Worm (Caenorhabditis elegans) whole organism, young adult: ENCODE data around the gene F10G7.10.

Experiments
- B0019.2 ChIP-seq: fragments of 200-800 bp; sonication (Bioruptor generic); conservative IDR thresholded peaks from 2 replicates; pipeline ENCODE4 v1.3.6; 2022; ENCODE audit warnings: missing genetic modification reagents, missing genetic modification characterization, missing compliant biosample characterization
- B0261.1 ChIP-seq: sonication (generic microtip); optimal IDR thresholded peaks from 2 replicates; lab custom pipeline; 2016; ENCODE audit warnings: mild to moderate bottlenecking, missing genetic modification characterization, moderate library complexity, missing compliant biosample characterization
- B0336.3 ChIP-seq: fragments of 200-800 bp; sonication (Bioruptor generic); IDR thresholded peaks from 2 replicates; pipeline ENCODE4 v1.3.6; 2022; ENCODE audit warnings: missing genetic modification characterization, missing compliant biosample characterization
- C06A6.2 ChIP-seq: fragments of 200-800 bp; sonication (Bioruptor generic); conservative IDR thresholded peaks from 2 replicates; pipeline ENCODE4 v1.3.6; 2022; ENCODE audit warnings: missing genetic modification characterization, missing compliant biosample characterization
- F10E7.11 ChIP-seq: sonication (generic microtip); optimal IDR thresholded peaks from 2 replicates; lab custom pipeline; 2017; ENCODE audit warnings: mild to moderate bottlenecking, missing genetic modification characterization, moderate library complexity, missing compliant biosample characterization
- F22D6.2 ChIP-seq: sonication (generic microtip); optimal IDR thresholded peaks from 2 replicates; lab custom pipeline; 2016; ENCODE audit warnings: mild to moderate bottlenecking, missing genetic modification characterization, missing compliant biosample characterization
- F23B12.7 ChIP-seq: sonication (generic microtip); optimal IDR thresholded peaks from 2 replicates; lab custom pipeline; 2017; ENCODE audit warnings: missing genetic modification characterization, mild to moderate bottlenecking, missing compliant biosample characterization, antibody characterized with exemption, moderate library complexity; ENCODE audit not compliant: insufficient read depth
- F55B11.4 ChIP-seq: sonication (generic microtip); optimal IDR thresholded peaks from 2 replicates; lab custom pipeline; 2016; ENCODE audit warnings: missing compliant biosample characterization, missing genetic modification characterization, borderline replicate concordance; ENCODE audit not compliant: insufficient read depth
- Y53G8AR.9 ChIP-seq: fragments of 200-800 bp; sonication (Bioruptor generic); conservative IDR thresholded peaks from 2 replicates; pipeline ENCODE4 v1.3.6; 2022; ENCODE audit warnings: missing genetic modification reagents, missing genetic modification characterization, missing compliant biosample characterization
- Y56A3A.18 ChIP-seq: fragments of 200-800 bp; sonication (Bioruptor generic); IDR thresholded peaks from 2 replicates; pipeline ENCODE4 v1.3.6; 2022; ENCODE audit warnings: missing genetic modification reagents, missing genetic modification characterization, missing compliant biosample characterization
- ama-1 ChIP-seq, 3 experiments: fragments of 150-350 bp in 1 of 3; sonication (generic microtip) in 2 of 3; optimal IDR thresholded peaks; 2 replicates each; lab custom pipeline; 2014 to 2018; ENCODE audit warnings: missing biosample characterization in 2 of 3, missing genetic modification characterization in 2 of 3, missing genetic modification reagents in 2 of 3
- atf-7 ChIP-seq: sonication (generic microtip); optimal IDR thresholded peaks from 2 replicates; lab custom pipeline; 2017; ENCODE audit warnings: mild to moderate bottlenecking, missing genetic modification characterization, missing compliant biosample characterization
- athp-1 ChIP-seq: sonication (generic microtip); optimal IDR thresholded peaks from 2 replicates; lab custom pipeline; 2017; ENCODE audit warnings: mild to moderate bottlenecking, missing genetic modification characterization, missing compliant biosample characterization
- attf-5 ChIP-seq: fragments of 200-800 bp; sonication (Bioruptor generic); optimal IDR thresholded peaks from 2 replicates; lab custom pipeline; 2018; ENCODE audit warnings: mild to moderate bottlenecking, missing genetic modification characterization, missing compliant biosample characterization
- ccch-3 ChIP-seq: fragments of 200-800 bp; sonication (Bioruptor generic); optimal IDR thresholded peaks from 2 replicates; lab custom pipeline; 2018; ENCODE audit warnings: mild to moderate bottlenecking, missing genetic modification characterization, missing compliant biosample characterization
- cebp-1 ChIP-seq, 2 experiments: fragments of 200-800 bp in 1 of 2; sonication (Bioruptor generic) in 1 of 2; sonication (generic microtip) in 1 of 2; IDR thresholded peaks in 1 of 2; optimal IDR thresholded peaks in 1 of 2; 2 replicates each; pipeline versions ENCODE4 v1.3.6 to Lab custom; 2017 to 2022; ENCODE audit warnings: missing compliant biosample characterization in 2 of 2, missing genetic modification characterization in 2 of 2, mild to moderate bottlenecking in 1 of 2, missing genetic modification reagents in 1 of 2, moderate library complexity in 1 of 2
- dox-1 ChIP-seq: fragments of 200-800 bp; sonication (Bioruptor generic); IDR thresholded peaks from 2 replicates; pipeline ENCODE4 v1.3.6; 2022; ENCODE audit warnings: missing genetic modification reagents, missing genetic modification characterization, missing compliant biosample characterization
- egl-18 ChIP-seq: fragments of 200-800 bp; sonication (Bioruptor generic); IDR thresholded peaks from 2 replicates; pipeline ENCODE4 v1.3.6; 2022; ENCODE audit warnings: missing genetic modification reagents, missing genetic modification characterization, missing compliant biosample characterization
- egrh-3 ChIP-seq: fragments of 200-800 bp; sonication (Bioruptor generic); IDR thresholded peaks from 2 replicates; pipeline ENCODE4 v1.3.6; 2022; ENCODE audit warnings: missing genetic modification reagents, missing genetic modification characterization, missing compliant biosample characterization
- fkh-3 ChIP-seq: sonication (generic microtip); optimal IDR thresholded peaks from 2 replicates; lab custom pipeline; 2016; ENCODE audit warnings: mild to moderate bottlenecking, missing genetic modification characterization, missing compliant biosample characterization
- him-1 ChIP-seq: sonication (generic microtip); optimal IDR thresholded peaks from 2 replicates; lab custom pipeline; 2016; ENCODE audit warnings: missing genotype, missing genetic modification reagents, missing genetic modification characterization, missing compliant biosample characterization
- hmg-1.2 ChIP-seq: fragments of 200-800 bp; sonication (Bioruptor generic); IDR thresholded peaks from 2 replicates; pipeline ENCODE4 v1.3.6; 2022; ENCODE audit warnings: missing genetic modification reagents, missing genetic modification characterization, missing compliant biosample characterization
- lag-1 ChIP-seq: fragments of 200-800 bp; sonication (Bioruptor generic); IDR thresholded peaks from 2 replicates; pipeline ENCODE4 v1.3.6; 2022; ENCODE audit warnings: missing genetic modification reagents, missing genetic modification characterization, missing compliant biosample characterization
- let-526 ChIP-seq: fragments of 200-800 bp; sonication (Bioruptor generic); IDR thresholded peaks from 2 replicates; pipeline ENCODE4 v1.3.6; 2022; ENCODE audit warnings: missing genetic modification reagents, missing genetic modification characterization, missing compliant biosample characterization
- lin-35 ChIP-seq, 3 experiments: fragments of 150-350 bp in 2 of 3; sonication (generic microtip) in 1 of 3; optimal IDR thresholded peaks; 2 replicates each; lab custom pipeline; 2014 to 2018; ENCODE audit warnings: missing biosample characterization in 3 of 3, missing genetic modification characterization in 3 of 3, missing genetic modification reagents in 3 of 3
- lin-54 ChIP-seq: fragments of 200-800 bp; sonication (Bioruptor generic); optimal IDR thresholded peaks from 2 replicates; lab custom pipeline; 2018; ENCODE audit warnings: mild to moderate bottlenecking, missing genetic modification characterization, missing compliant biosample characterization
- madf-6 ChIP-seq: fragments of 200-800 bp; sonication (Bioruptor generic); IDR thresholded peaks from 2 replicates; pipeline ENCODE4 v1.3.6; 2022; ENCODE audit warnings: missing genetic modification reagents, missing genetic modification characterization, missing compliant biosample characterization
- mes-4 ChIP-seq: sonication (generic microtip); optimal IDR thresholded peaks from 2 replicates; lab custom pipeline; 2016; ENCODE audit warnings: missing genotype, missing genetic modification characterization, missing compliant biosample characterization
- nfya-1 ChIP-seq: sonication (generic microtip); optimal IDR thresholded peaks from 2 replicates; lab custom pipeline; 2017; ENCODE audit warnings: antibody characterized with exemption, missing compliant biosample characterization, missing genetic modification characterization, borderline replicate concordance; ENCODE audit not compliant: insufficient read depth
- nfya-2 ChIP-seq: fragments of 200-800 bp; sonication (Bioruptor generic); IDR thresholded peaks from 2 replicates; pipeline ENCODE4 v1.3.6; 2022; ENCODE audit warnings: missing genetic modification reagents, missing genetic modification characterization, missing compliant biosample characterization
- nhr-80 ChIP-seq: sonication (generic microtip); optimal IDR thresholded peaks from 2 replicates; lab custom pipeline; 2016; ENCODE audit warnings: missing genetic modification characterization, missing compliant biosample characterization
- pbrm-1 ChIP-seq: fragments of 200-800 bp; sonication (Bioruptor generic); IDR thresholded peaks from 2 replicates; pipeline ENCODE4 v1.3.6; 2022; ENCODE audit warnings: missing genetic modification reagents, missing genetic modification characterization, missing compliant biosample characterization
- rec-8 ChIP-seq, 2 experiments: sonication (generic microtip); optimal IDR thresholded peaks; 2 replicates each; lab custom pipeline; 2016; ENCODE audit warnings: mild to moderate bottlenecking in 2 of 2, missing genetic modification characterization in 2 of 2, missing genetic modification reagents in 2 of 2, missing genotype in 2 of 2, missing biosample characterization in 1 of 2, missing compliant biosample characterization in 1 of 2, moderate library complexity in 1 of 2
- sdz-38 ChIP-seq: sonication (generic microtip); optimal IDR thresholded peaks from 2 replicates; lab custom pipeline; 2016; ENCODE audit warnings: missing genotype, missing genetic modification characterization, missing compliant biosample characterization
- sea-2 ChIP-seq: fragments of 200-800 bp; sonication (Bioruptor generic); IDR thresholded peaks from 2 replicates; pipeline ENCODE4 v1.3.6; 2022; ENCODE audit warnings: missing genetic modification characterization, missing compliant biosample characterization
- snpc-1.3 ChIP-seq: sonication (generic microtip); optimal IDR thresholded peaks from 2 replicates; lab custom pipeline; 2017; ENCODE audit warnings: missing genetic modification characterization, mild to moderate bottlenecking, missing compliant biosample characterization, antibody characterized with exemption, moderate library complexity, missing genotype, missing genetic modification reagents; ENCODE audit not compliant: insufficient read depth
- snpc-3.4 ChIP-seq: sonication (generic microtip); optimal IDR thresholded peaks from 2 replicates; lab custom pipeline; 2017; ENCODE audit warnings: missing genetic modification characterization, mild to moderate bottlenecking, missing compliant biosample characterization, antibody characterized with exemption, moderate library complexity, missing genotype, missing genetic modification reagents
- snpc-4 ChIP-seq, 5 experiments: fragments of 150-350 bp in 1 of 5; sonication (generic microtip) in 4 of 5; optimal IDR thresholded peaks; 2 replicates each; lab custom pipeline; 2014 to 2018; ENCODE audit warnings: missing genetic modification characterization in 5 of 5, missing biosample characterization in 3 of 5, antibody characterized with exemption in 2 of 5, mild to moderate bottlenecking in 2 of 5, missing compliant biosample characterization in 2 of 5, missing genotype in 2 of 5, moderate library complexity in 2 of 5, missing genetic modification reagents in 1 of 5
- tlf-1 ChIP-seq: fragments of 200-800 bp; sonication (Bioruptor generic); optimal IDR thresholded peaks from 2 replicates; lab custom pipeline; 2018; ENCODE audit warnings: mild to moderate bottlenecking, missing genetic modification characterization, missing compliant biosample characterization
- unc-130 ChIP-seq: sonication (generic microtip); optimal IDR thresholded peaks from 2 replicates; lab custom pipeline; 2016; ENCODE audit warnings: missing genetic modification reagents, missing genetic modification characterization, missing compliant biosample characterization
- xnd-1 ChIP-seq: sonication (generic microtip); optimal IDR thresholded peaks from 2 replicates; lab custom pipeline; 2016; ENCODE audit warnings: missing genotype, missing genetic modification reagents, missing genetic modification characterization, missing compliant biosample characterization
- zfh-2 ChIP-seq: fragments of 200-800 bp; sonication (Bioruptor generic); conservative IDR thresholded peaks from 2 replicates; pipeline ENCODE4 v1.3.6; 2022; ENCODE audit warnings: missing genetic modification reagents, missing genetic modification characterization, missing compliant biosample characterization
- ztf-25 ChIP-seq: fragments of 200-800 bp; sonication (Bioruptor generic); IDR thresholded peaks from 2 replicates; pipeline ENCODE4 v1.3.6; 2022; ENCODE audit warnings: missing genetic modification reagents, missing genetic modification characterization, missing compliant biosample characterization
- ztf-6 ChIP-seq: fragments of 200-800 bp; sonication (Bioruptor generic); IDR thresholded peaks from 2 replicates; pipeline ENCODE4 v1.3.6; 2022; ENCODE audit warnings: missing genetic modification reagents, missing genetic modification characterization, missing compliant biosample characterization

F10G7.10 gene

ce11 chrII:4741527-4742187 is 15.6 kb upstream of the F10G7.10 start, which contains the start of gene acs-11:
acs-11 (plus strand) TSS chrII:4742137.
- no peak for TF ChIP-seq lag-1
- no peak for TF ChIP-seq F23B12.7 (tag; lab: Kevin White, UChicago)
- peak; percentile 45 for TF ChIP-seq nhr-80
- TF ChIP-seq F22D6.2 (tag; lab: Kevin White, UChicago) = no peak
- no peak for TF ChIP-seq cebp-1 (GFP tag; IDR thresholded peaks at IDR 0.05; lab: Robert Waterston, UW)
- peak; percentile 0 for TF ChIP-seq cebp-1 (tag; optimal IDR thresholded peaks at IDR 0.05; lab: Kevin White, UChicago)
- TF ChIP-seq B0336.3 = no peak
- no peak for TF ChIP-seq unc-130
- TF ChIP-seq ztf-6 (GFP tag; lab: Robert Waterston, UW) = no peak
- no peak for TF ChIP-seq nfya-1
- no peak for TF ChIP-seq sea-2
- TF ChIP-seq hmg-1.2 (GFP tag; lab: Robert Waterston, UW) = 0 out of 2 replicates have a peak, but pooled peaks have one; percentile 7
- peak; percentile 49 for TF ChIP-seq ama-1 (optimal IDR thresholded peaks at IDR 0.05; lab: Kevin White, UChicago)
- TF ChIP-seq ama-1 (GFP tag; optimal IDR thresholded peaks at IDR 0.05; lab: Kevin White, UChicago) = no peak
- no peak for TF ChIP-seq pbrm-1 (GFP tag; lab: Robert Waterston, UW)
- TF ChIP-seq attf-5 (GFP tag; lab: Kevin White, UChicago) = no peak
- no peak for TF ChIP-seq F10E7.11 (tag; lab: Kevin White, UChicago)
- peak; percentile 20; the same call in 1 of the 2 replicates for TF ChIP-seq madf-6 (GFP tag; lab: Robert Waterston, UW)
- TF ChIP-seq F55B11.4 (tag; lab: Kevin White, UChicago) = no peak
- no peak for TF ChIP-seq B0261.1 (tag; lab: Kevin White, UChicago)
- TF ChIP-seq rec-8 (tag; optimal IDR thresholded peaks at IDR 0.05; lab: Kevin White, UChicago) = no peak
- 0 out of 2 replicates have a peak, but pooled peaks have one; percentile 43 for TF ChIP-seq Y56A3A.18 (GFP tag; lab: Robert Waterston, UW)
- TF ChIP-seq dox-1 (GFP tag; lab: Robert Waterston, UW) = no peak

- TF ChIP-seq ccch-3 (GFP tag; lab: Kevin White, UChicago) (peak; percentile 37), xnd-1 (tag; lab: Kevin White, UChicago) (peak; percentile 21), nfya-2 (GFP tag; lab: Robert Waterston, UW) (no peak), C06A6.2 (GFP tag; lab: Robert Waterston, UW) (no peak), zfh-2 (no peak), egl-18 (GFP tag; lab: Robert Waterston, UW) (no peak), atf-7 (tag; lab: Kevin White, UChicago) (peak; percentile 73), Y53G8AR.9 (GFP tag; lab: Robert Waterston, UW) (no peak), B0019.2 (GFP tag; lab: Robert Waterston, UW) (peak; percentile 33; the same call in 1 of the 2 replicates), lin-54 (GFP tag; lab: Kevin White, UChicago) (peak; percentile 94), mes-4 (no peak), sdz-38 (no peak), tlf-1 (peak; percentile 20), let-526 (GFP tag; lab: Robert Waterston, UW) (peak; percentile 73; the same call in 1 of the 2 replicates), snpc-4 (GFP tag; optimal IDR thresholded peaks at IDR 0.05; lab: Kevin White, UChicago) (no peak), snpc-4 (tag; optimal IDR thresholded peaks at IDR 0.05; lab: Kevin White, UChicago) (peak in 2 of 4 experiments; percentile 18 to 22), fkh-3 (tag; lab: Kevin White, UChicago) (no peak), rec-8 (tag; optimal IDR thresholded peaks at IDR 0.05; lab: Kevin White, UChicago) (no peak), lin-35 (GFP tag; optimal IDR thresholded peaks at IDR 0.05; lab: Kevin White, UChicago) (peak in 2 of 3 experiments; percentile 46 to 91), athp-1 (tag; lab: Kevin White, UChicago) (peak; percentile 33), egrh-3 (GFP tag; lab: Robert Waterston, UW) (no peak), cebp-1 (GFP tag; IDR thresholded peaks at IDR 0.05; lab: Robert Waterston, UW) (no peak), cebp-1 (tag; optimal IDR thresholded peaks at IDR 0.05; lab: Kevin White, UChicago) (no peak), snpc-3.4 (tag; lab: Kevin White, UChicago) (peak; percentile 9), him-1 (tag; lab: Kevin White, UChicago) (peak; percentile 61), snpc-1.3 (tag; lab: Kevin White, UChicago) (no peak), ztf-25 (GFP tag; lab: Robert Waterston, UW) (peak; percentile 76; the same call in 1 of the 2 replicates)
Measured at ce11 chrII:4739984-4740462, 14.0 kb upstream of the F10G7.10 start, which contains the start of gene eas-1. eas-1 (plus strand) TSS chrII:4740412.
